Fruit fly (Drosophila melanogaster): ENCODE measurements around the gene CASK.

The CASK gene

dm6 chr3R:21836201-21836504, 13.7 kb upstream of the CASK start (continued):
- TF ChIP-seq CG11294 (GFP tag; IDR thresholded peaks at IDR 0.05) (no peak), Sox15 (GFP tag; optimal IDR thresholded peaks at IDR 0.05) (no peak), CG9139 (GFP tag; optimal IDR thresholded peaks at IDR 0.05) (no peak), CG6276 (GFP tag; optimal IDR thresholded peaks at IDR 0.05) (peak; percentile 6), CG31627 (GFP tag; optimal IDR thresholded peaks at IDR 0.05) (no peak), CG4318 (GFP tag; optimal IDR thresholded peaks at IDR 0.05) (no peak), Eip75B (GFP tag; optimal IDR thresholded peaks at IDR 0.05) (peak; percentile 2), cyc (GFP tag; optimal IDR thresholded peaks at IDR 0.05) (no peak), Ets21C (GFP tag; optimal IDR thresholded peaks at IDR 0.05) (no peak), Hr39 (GFP tag; optimal IDR thresholded peaks at IDR 0.05) (no peak), Ets96B (tag; optimal IDR thresholded peaks at IDR 0.05) (no peak), CG6808 (GFP tag; optimal IDR thresholded peaks at IDR 0.05) (no peak), Met (GFP tag; optimal IDR thresholded peaks at IDR 0.05) (peak; percentile 23), CG8119 (GFP tag; IDR thresholded peaks at IDR 0.05) (no peak), lz (GFP tag; optimal IDR thresholded peaks at IDR 0.05) (no peak), pdm3 (GFP tag; optimal IDR thresholded peaks at IDR 0.05) (no peak), Gug (GFP tag; IDR thresholded peaks at IDR 0.05) (no peak), OdsH (GFP tag; optimal IDR thresholded peaks at IDR 0.05) (no peak), Lpt (GFP tag; optimal IDR thresholded peaks at IDR 0.05) (no peak)

- TF ChIP-seq Gug (GFP tag; IDR thresholded peaks at IDR 0.05) = no peak
- TF ChIP-seq Ets96B (tag; optimal IDR thresholded peaks at IDR 0.05) = no peak
- no peak for TF ChIP-seq Hr38 (GFP tag; optimal IDR thresholded peaks at IDR 0.05)
- no peak for TF ChIP-seq Hr39 (GFP tag; optimal IDR thresholded peaks at IDR 0.05)
- no peak for TF ChIP-seq CG3032 (tag; optimal IDR thresholded peaks at IDR 0.05)
- no peak for TF ChIP-seq OdsH (GFP tag; optimal IDR thresholded peaks at IDR 0.05)
- no peak for TF ChIP-seq CG6792 (GFP tag; optimal IDR thresholded peaks at IDR 0.05)
- no peak for TF ChIP-seq CG16779 (tag; optimal IDR thresholded peaks at IDR 0.05)
- TF ChIP-seq fkh (GFP tag; optimal IDR thresholded peaks at IDR 0.05) = peak; percentile 73
- TF ChIP-seq cyc (GFP tag; optimal IDR thresholded peaks at IDR 0.05) = no peak
- no peak for TF ChIP-seq Hr4 (GFP tag; optimal IDR thresholded peaks at IDR 0.05)
- no peak for TF ChIP-seq CG8319 (GFP tag; optimal IDR thresholded peaks at IDR 0.05)
- no peak for TF ChIP-seq Eip75B (GFP tag; optimal IDR thresholded peaks at IDR 0.05)
- no peak for TF ChIP-seq CG10631 (GFP tag; optimal IDR thresholded peaks at IDR 0.05)
- no peak for TF ChIP-seq CG32006 (GFP tag; optimal IDR thresholded peaks at IDR 0.05)
- TF ChIP-seq Sox102F (GFP tag; optimal IDR thresholded peaks at IDR 0.05) = no peak
- TF ChIP-seq CG9139 (GFP tag; optimal IDR thresholded peaks at IDR 0.05) = no peak
- peak; percentile 2 for TF ChIP-seq svp (GFP tag)
Measured at dm6 chr3R:21835388-21836200, 13.1 kb upstream of the CASK start.

- TF ChIP-seq Eip75B (GFP tag; optimal IDR thresholded peaks at IDR 0.05) (no peak), CG3919 (GFP tag; optimal IDR thresholded peaks at IDR 0.05) (no peak), Hr38 (GFP tag; optimal IDR thresholded peaks at IDR 0.05) (no peak), CG32006 (GFP tag; optimal IDR thresholded peaks at IDR 0.05) (peak; percentile 31), pdm3 (GFP tag; optimal IDR thresholded peaks at IDR 0.05) (no peak), Smox (GFP tag; optimal IDR thresholded peaks at IDR 0.05) (peak; percentile 16), fkh (GFP tag; optimal IDR thresholded peaks at IDR 0.05) (no peak), vri (GFP tag; optimal IDR thresholded peaks at IDR 0.05) (no peak), dac (GFP tag; optimal IDR thresholded peaks at IDR 0.05) (no peak), CG7368 (GFP tag; optimal IDR thresholded peaks at IDR 0.05) (no peak), ss (GFP tag; optimal IDR thresholded peaks at IDR 0.05) (no peak), Lpt (GFP tag; optimal IDR thresholded peaks at IDR 0.05) (no peak), Hr39 (GFP tag; optimal IDR thresholded peaks at IDR 0.05) (no peak), Sox14 (GFP tag; optimal IDR thresholded peaks at IDR 0.05) (no peak), eg (GFP tag; IDR thresholded peaks at IDR 0.05) (0 out of 3 replicates have a peak, but pooled peaks have one; percentile 9), OdsH (GFP tag; optimal IDR thresholded peaks at IDR 0.05) (peak; percentile 10), CG10669 (GFP tag; optimal IDR thresholded peaks at IDR 0.05) (no peak), CG3032 (tag; optimal IDR thresholded peaks at IDR 0.05) (no peak), Met (GFP tag; optimal IDR thresholded peaks at IDR 0.05) (peak; percentile 34), CG11762 (GFP tag; optimal IDR thresholded peaks at IDR 0.05; ENCODE audit: insufficient read depth) (no peak), CG9139 (GFP tag; optimal IDR thresholded peaks at IDR 0.05) (no peak), acj6 (GFP tag; optimal IDR thresholded peaks at IDR 0.05) (peak; percentile 44), CG8119 (GFP tag; IDR thresholded peaks at IDR 0.05) (0 out of 3 replicates have a peak, but pooled peaks have one; percentile 16), esn (GFP tag; optimal IDR thresholded peaks at IDR 0.05) (peak; percentile 22), CG15336 (GFP tag; IDR thresholded peaks at IDR 0.05) (peak; percentile 30; the same call in 1 of the 2 replicates), CG34406 (GFP tag; optimal IDR thresholded peaks at IDR 0.05) (peak; percentile 37), lz (GFP tag; optimal IDR thresholded peaks at IDR 0.05) (peak; percentile 4)
Measured at dm6 chr3R:21834234-21835070, 12.0 kb upstream of the CASK start.

Data from whole organism, prepupa.